Worm (Caenorhabditis elegans) whole organism, young adult: ENCODE measurements around the gene cysl-2.
A peak's percentile ranks its signal among the peaks of the same experiment; 100 is the strongest.

Experiments
- B0261.1 ChIP-seq: sonication (generic microtip); optimal IDR thresholded peaks from 2 replicates; lab custom pipeline; 2016; ENCODE audit warnings: mild to moderate bottlenecking, missing genetic modification characterization, moderate library complexity, missing compliant biosample characterization
- B0336.3 ChIP-seq: fragments of 200-800 bp; sonication (Bioruptor generic); IDR thresholded peaks from 2 replicates; pipeline ENCODE4 v1.3.6; 2022; ENCODE audit warnings: missing genetic modification characterization, missing compliant biosample characterization
- D2030.7 ChIP-seq: fragments of 200-800 bp; sonication (Bioruptor generic); IDR thresholded peaks from 2 replicates; pipeline ENCODE4 v1.3.6; 2022; ENCODE audit warnings: missing genetic modification reagents, missing genetic modification characterization, missing compliant biosample characterization
- F39B2.1 ChIP-seq: fragments of 200-800 bp; sonication (Bioruptor generic); IDR thresholded peaks from 2 replicates; pipeline ENCODE4 v1.3.6; 2022; ENCODE audit warnings: missing genetic modification reagents, missing genetic modification characterization, missing compliant biosample characterization
- F55B11.4 ChIP-seq: sonication (generic microtip); optimal IDR thresholded peaks from 2 replicates; lab custom pipeline; 2016; ENCODE audit warnings: missing compliant biosample characterization, missing genetic modification characterization, borderline replicate concordance; ENCODE audit not compliant: insufficient read depth
- F57A8.1 ChIP-seq: fragments of 200-800 bp; sonication (Bioruptor generic); optimal IDR thresholded peaks from 2 replicates; lab custom pipeline; 2018; ENCODE audit warnings: mild to moderate bottlenecking, missing genetic modification characterization, moderate library complexity, missing compliant biosample characterization
- K12H6.12 ChIP-seq: fragments of 200-800 bp; sonication (Bioruptor generic); optimal IDR thresholded peaks from 2 replicates; lab custom pipeline; 2018; ENCODE audit warnings: mild to moderate bottlenecking, missing genetic modification characterization, missing compliant biosample characterization
- Y79H2A.3 ChIP-seq: fragments of 200-800 bp; sonication (Bioruptor generic); conservative IDR thresholded peaks from 2 replicates; pipeline ENCODE4 v1.3.6; 2022; ENCODE audit warnings: missing genetic modification reagents, missing genetic modification characterization, missing compliant biosample characterization
- aptf-3 ChIP-seq: fragments of 200-800 bp; sonication (Bioruptor generic); IDR thresholded peaks from 2 replicates; pipeline ENCODE4 v1.3.6; 2022; ENCODE audit warnings: missing genetic modification characterization, missing compliant biosample characterization
- athp-1 ChIP-seq: sonication (generic microtip); optimal IDR thresholded peaks from 2 replicates; lab custom pipeline; 2017; ENCODE audit warnings: mild to moderate bottlenecking, missing genetic modification characterization, missing compliant biosample characterization
- bed-1 ChIP-seq: fragments of 200-800 bp; sonication (Bioruptor generic); IDR thresholded peaks from 2 replicates; pipeline ENCODE4 v1.3.6; 2022; ENCODE audit warnings: missing genetic modification reagents, missing genetic modification characterization, missing compliant biosample characterization
- ceh-100 ChIP-seq: fragments of 200-800 bp; sonication (Bioruptor generic); IDR thresholded peaks from 2 replicates; pipeline ENCODE4 v1.3.6; 2022; ENCODE audit warnings: missing genetic modification reagents, missing genetic modification characterization, missing compliant biosample characterization
- ceh-40 ChIP-seq: fragments of 200-800 bp; sonication (Bioruptor generic); IDR thresholded peaks from 2 replicates; pipeline ENCODE4 v1.3.6; 2022; ENCODE audit warnings: missing genetic modification characterization, missing compliant biosample characterization
- dox-1 ChIP-seq: fragments of 200-800 bp; sonication (Bioruptor generic); IDR thresholded peaks from 2 replicates; pipeline ENCODE4 v1.3.6; 2022; ENCODE audit warnings: missing genetic modification reagents, missing genetic modification characterization, missing compliant biosample characterization
- him-1 ChIP-seq: sonication (generic microtip); optimal IDR thresholded peaks from 2 replicates; lab custom pipeline; 2016; ENCODE audit warnings: missing genotype, missing genetic modification reagents, missing genetic modification characterization, missing compliant biosample characterization
- hmg-1.2 ChIP-seq: fragments of 200-800 bp; sonication (Bioruptor generic); IDR thresholded peaks from 2 replicates; pipeline ENCODE4 v1.3.6; 2022; ENCODE audit warnings: missing genetic modification reagents, missing genetic modification characterization, missing compliant biosample characterization
- hmg-20 ChIP-seq: fragments of 200-800 bp; sonication (Bioruptor generic); IDR thresholded peaks from 2 replicates; pipeline ENCODE4 v1.3.6; 2022; ENCODE audit warnings: missing genetic modification reagents, missing genetic modification characterization, missing compliant biosample characterization
- hsf-1 ChIP-seq: fragments of 200-800 bp; sonication (Bioruptor generic); IDR thresholded peaks from 2 replicates; pipeline ENCODE4 v1.3.6; 2022; ENCODE audit warnings: missing genetic modification reagents, missing genetic modification characterization, missing compliant biosample characterization
- lag-1 ChIP-seq: fragments of 200-800 bp; sonication (Bioruptor generic); IDR thresholded peaks from 2 replicates; pipeline ENCODE4 v1.3.6; 2022; ENCODE audit warnings: missing genetic modification reagents, missing genetic modification characterization, missing compliant biosample characterization
- lin-54 ChIP-seq: fragments of 200-800 bp; sonication (Bioruptor generic); optimal IDR thresholded peaks from 2 replicates; lab custom pipeline; 2018; ENCODE audit warnings: mild to moderate bottlenecking, missing genetic modification characterization, missing compliant biosample characterization
- lsy-27 ChIP-seq: sonication (generic microtip); optimal IDR thresholded peaks from 2 replicates; lab custom pipeline; 2017; ENCODE audit warnings: missing genetic modification characterization, mild to moderate bottlenecking, missing compliant biosample characterization, antibody characterized with exemption, missing genotype, borderline replicate concordance; ENCODE audit not compliant: insufficient read depth
- madf-3 ChIP-seq: fragments of 200-800 bp; sonication (Bioruptor generic); IDR thresholded peaks from 2 replicates; pipeline ENCODE4 v1.3.6; 2022; ENCODE audit warnings: missing genetic modification reagents, missing genetic modification characterization, missing compliant biosample characterization
- mcd-1 ChIP-seq: fragments of 200-800 bp; sonication (Bioruptor generic); IDR thresholded peaks from 2 replicates; pipeline ENCODE4 v1.3.6; 2022; ENCODE audit warnings: missing genetic modification reagents, missing genetic modification characterization, missing compliant biosample characterization
- mel-28 ChIP-seq: sonication (generic microtip); optimal IDR thresholded peaks from 2 replicates; lab custom pipeline; 2016; ENCODE audit warnings: borderline replicate concordance, mild to moderate bottlenecking, missing genetic modification characterization, missing compliant biosample characterization
- nfya-1 ChIP-seq: sonication (generic microtip); optimal IDR thresholded peaks from 2 replicates; lab custom pipeline; 2017; ENCODE audit warnings: antibody characterized with exemption, missing compliant biosample characterization, missing genetic modification characterization, borderline replicate concordance; ENCODE audit not compliant: insufficient read depth
- nhr-80 ChIP-seq: sonication (generic microtip); optimal IDR thresholded peaks from 2 replicates; lab custom pipeline; 2016; ENCODE audit warnings: missing genetic modification characterization, missing compliant biosample characterization
- nhr-90 ChIP-seq: sonication (generic microtip); optimal IDR thresholded peaks from 2 replicates; lab custom pipeline; 2016; ENCODE audit warnings: missing genotype, mild to moderate bottlenecking, missing genetic modification characterization, missing compliant biosample characterization
- pbrm-1 ChIP-seq: fragments of 200-800 bp; sonication (Bioruptor generic); IDR thresholded peaks from 2 replicates; pipeline ENCODE4 v1.3.6; 2022; ENCODE audit warnings: missing genetic modification reagents, missing genetic modification characterization, missing compliant biosample characterization
- rcor-1 ChIP-seq: fragments of 200-800 bp; sonication (Bioruptor generic); IDR thresholded peaks from 2 replicates; pipeline ENCODE4 v1.3.6; 2022; ENCODE audit warnings: missing genetic modification reagents, missing genetic modification characterization, missing compliant biosample characterization
- rpc-1 ChIP-seq, 2 experiments: fragments of 150-350 bp in 1 of 2; sonication (generic microtip) in 1 of 2; optimal IDR thresholded peaks; 2 replicates each; lab custom pipeline; 2014 to 2018; ENCODE audit warnings: missing biosample characterization in 1 of 2, missing genetic modification characterization in 1 of 2, missing genetic modification reagents in 1 of 2, missing genotype in 1 of 2
- snpc-4 ChIP-seq, 5 experiments: fragments of 150-350 bp in 1 of 5; sonication (generic microtip) in 4 of 5; optimal IDR thresholded peaks; 2 replicates each; lab custom pipeline; 2014 to 2018; ENCODE audit warnings: missing genetic modification characterization in 5 of 5, missing biosample characterization in 3 of 5, antibody characterized with exemption in 2 of 5, mild to moderate bottlenecking in 2 of 5, missing compliant biosample characterization in 2 of 5, missing genotype in 2 of 5, moderate library complexity in 2 of 5, missing genetic modification reagents in 1 of 5
- tbp1 ChIP-seq: fragments of 200-800 bp; sonication (Bioruptor generic); optimal IDR thresholded peaks from 2 replicates; lab custom pipeline; 2018; ENCODE audit warnings: mild to moderate bottlenecking, missing genetic modification characterization, missing compliant biosample characterization
- unc-62 ChIP-seq: fragments of 150-350 bp; optimal IDR thresholded peaks from 2 replicates; lab custom pipeline; 2014; ENCODE audit warnings: missing biosample characterization, missing genetic modification reagents, missing genetic modification characterization
- xnd-1 ChIP-seq: sonication (generic microtip); optimal IDR thresholded peaks from 2 replicates; lab custom pipeline; 2016; ENCODE audit warnings: missing genotype, missing genetic modification reagents, missing genetic modification characterization, missing compliant biosample characterization
- zfh-2 ChIP-seq: fragments of 200-800 bp; sonication (Bioruptor generic); conservative IDR thresholded peaks from 2 replicates; pipeline ENCODE4 v1.3.6; 2022; ENCODE audit warnings: missing genetic modification reagents, missing genetic modification characterization, missing compliant biosample characterization
- ztf-18 ChIP-seq: sonication (generic microtip); optimal IDR thresholded peaks from 2 replicates; lab custom pipeline; 2016; ENCODE audit warnings: missing genotype, mild to moderate bottlenecking, missing genetic modification characterization, missing compliant biosample characterization
- ztf-25 ChIP-seq: fragments of 200-800 bp; sonication (Bioruptor generic); IDR thresholded peaks from 2 replicates; pipeline ENCODE4 v1.3.6; 2022; ENCODE audit warnings: missing genetic modification reagents, missing genetic modification characterization, missing compliant biosample characterization
- ztf-3 ChIP-seq: fragments of 200-800 bp; sonication (Bioruptor generic); optimal IDR thresholded peaks from 2 replicates; lab custom pipeline; 2018; ENCODE audit warnings: mild to moderate bottlenecking, missing genetic modification characterization, missing compliant biosample characterization

The cysl-2 gene

DNA sequence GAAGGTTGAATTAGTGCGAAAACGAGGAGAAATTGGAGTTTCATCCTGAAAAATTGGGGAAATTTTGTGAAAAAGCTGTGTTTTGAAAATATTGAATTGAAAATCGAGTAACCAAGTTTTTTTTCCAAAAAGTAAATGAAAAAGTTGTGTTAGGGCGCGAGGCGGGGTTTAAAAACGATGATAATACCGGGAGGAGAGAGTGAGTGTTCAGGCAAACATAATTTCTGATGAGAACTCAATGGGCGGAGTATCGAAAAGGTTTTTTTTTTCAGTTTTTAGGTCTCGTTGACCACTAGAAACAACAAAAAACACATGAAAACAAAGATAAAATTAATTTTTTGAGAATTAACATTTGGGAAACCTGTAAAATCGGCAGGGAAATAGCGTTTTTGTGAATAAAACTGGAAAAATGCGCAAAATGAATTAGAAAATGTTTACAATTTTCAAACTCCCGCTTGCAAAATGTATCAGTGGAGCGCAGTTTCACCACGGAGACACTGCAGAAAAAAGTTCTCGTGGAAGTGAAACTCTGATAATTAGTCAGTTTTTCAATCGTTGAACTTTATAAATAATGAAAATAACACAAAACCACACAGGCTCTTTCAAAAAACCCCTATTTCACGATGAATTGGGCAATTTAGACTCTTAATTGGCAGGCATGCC lies 14.5 kb downstream of the cysl-2 start, which contains the start of gene C13B4.1 (continued):
- TF ChIP-seq mel-28 (tag; lab: Kevin White, UChicago) (no peak), nhr-90 (no peak), ceh-100 (peak; percentile 98), F39B2.1 (no peak), rcor-1 (peak; percentile 67), K12H6.12 (tag; lab: Kevin White, UChicago) (no peak), nfya-1 (tag; lab: Kevin White, UChicago) (no peak), ztf-3 (no peak), bed-1 (GFP tag; lab: Robert Waterston, UW) (no peak)
- TF ChIP-seq, all 124 proteins: peak for 23

DNA sequence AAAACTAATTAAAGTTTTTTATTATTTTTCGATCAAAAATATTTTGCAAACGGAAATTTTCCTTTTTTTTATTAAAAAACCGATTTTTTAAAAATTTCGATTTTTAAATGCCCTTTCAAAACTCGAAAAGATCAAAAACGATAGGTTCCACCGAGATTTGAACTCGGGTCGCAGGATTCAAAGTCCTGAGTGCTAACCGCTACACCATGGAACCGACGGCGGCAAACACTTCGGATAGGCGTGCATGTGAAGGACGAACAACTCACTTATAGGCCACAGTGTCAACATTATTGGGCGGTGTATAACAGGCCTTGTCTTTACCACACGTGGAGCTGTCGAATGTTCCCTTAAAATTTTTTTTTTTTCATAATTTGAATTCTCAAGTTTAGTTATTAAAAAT lies 19.6 kb downstream of the cysl-2 start:
- TF ChIP-seq zfh-2 (GFP tag; lab: Robert Waterston, UW) (no peak), ztf-25 (GFP tag; lab: Robert Waterston, UW) (no peak), F57A8.1 (GFP tag; lab: Kevin White, UChicago) (no peak), aptf-3 (GFP tag; lab: Robert Waterston, UW) (no peak), D2030.7 (GFP tag; lab: Robert Waterston, UW) (no peak), lsy-27 (no peak), unc-62 (GFP tag; lab: Kevin White, UChicago) (no peak), B0336.3 (GFP tag; lab: Robert Waterston, UW) (no peak), lag-1 (no peak), hmg-1.2 (GFP tag; lab: Robert Waterston, UW) (peak; percentile 39), hmg-20 (GFP tag; lab: Robert Waterston, UW) (no peak), madf-3 (GFP tag; lab: Robert Waterston, UW) (no peak), tbp1 (peak; percentile 86), B0261.1 (tag; lab: Kevin White, UChicago) (peak; percentile 69), xnd-1 (tag; lab: Kevin White, UChicago) (no peak), mcd-1 (GFP tag; lab: Robert Waterston, UW) (peak; percentile 44), ceh-40 (GFP tag; lab: Robert Waterston, UW) (no peak), dox-1 (GFP tag; lab: Robert Waterston, UW) (no peak), ztf-18 (tag; lab: Kevin White, UChicago) (no peak), pbrm-1 (GFP tag; lab: Robert Waterston, UW) (no peak), nhr-80 (tag; lab: Kevin White, UChicago) (no peak), lin-54 (GFP tag; lab: Kevin White, UChicago) (peak; percentile 18), snpc-4 (GFP tag; optimal IDR thresholded peaks at IDR 0.05; lab: Kevin White, UChicago) (no peak), snpc-4 (tag; optimal IDR thresholded peaks at IDR 0.05; lab: Kevin White, UChicago) (peak in 1 of 4 experiments; percentile 27), rpc-1 (optimal IDR thresholded peaks at IDR 0.05; lab: Kevin White, UChicago) (peak; percentile 50), rpc-1 (tag; optimal IDR thresholded peaks at IDR 0.05; lab: Kevin White, UChicago) (peak; percentile 70)
- TF ChIP-seq, all 124 proteins: peak for 7

DNA sequence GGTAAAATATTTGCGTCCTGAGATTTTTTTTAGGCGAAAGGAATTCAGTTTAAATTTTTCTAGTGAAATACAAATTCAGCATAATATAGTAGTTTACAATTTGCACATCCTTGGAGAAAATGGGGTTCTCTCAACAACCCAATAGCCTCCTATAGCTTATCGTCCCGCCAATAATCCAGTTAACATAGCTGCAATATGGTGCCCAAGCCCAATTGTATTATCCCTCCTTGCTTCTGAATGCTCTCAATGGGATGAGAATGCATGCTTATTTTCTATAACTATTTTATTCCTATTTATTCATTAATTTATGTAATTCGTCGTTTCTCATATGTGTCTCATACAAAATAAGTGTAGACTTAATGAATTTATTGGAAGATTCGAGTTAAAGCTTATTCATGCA lies 24.2 kb downstream of the cysl-2 start:
- peak; percentile 64 for TF ChIP-seq him-1
- no peak for TF ChIP-seq F55B11.4 (tag; lab: Kevin White, UChicago)
- TF ChIP-seq Y79H2A.3 (GFP tag; lab: Robert Waterston, UW): no peak
- TF ChIP-seq hsf-1: no peak
- TF ChIP-seq athp-1 (tag; lab: Kevin White, UChicago): no peak
